Fruit fly (Drosophila melanogaster): ENCODE results near the gene CG7016.

CG7016 gene

dm6 chr3R:24851429-24851828 lies 11.3 kb upstream of the CG7016 start, which contains the start of gene Nct:
TSS of gene Nct (plus strand) at chr3R:24851601.
- no peak for TF ChIP-seq noc (tag; optimal IDR thresholded peaks at IDR 0.05)

dm6 chr3R:24856143-24856542 lies 6.6 kb upstream of the CG7016 start, which contains the start of gene HDAC11:
TSS of gene HDAC11 (minus strand) at chr3R:24856243.
- TF ChIP-seq noc (tag; optimal IDR thresholded peaks at IDR 0.05) = no peak

dm6 chr3R:24857459-24857858 lies 5.3 kb upstream of the CG7016 start, which contains the start of gene CAH4:
TSS of gene CAH4 (minus strand) at chr3R:24857559.
- TF ChIP-seq noc (tag; optimal IDR thresholded peaks at IDR 0.05) = no peak

- TF ChIP-seq noc (tag; optimal IDR thresholded peaks at IDR 0.05) = no peak
Measured at dm6 chr3R:24859701-24860100, 3.0 kb upstream of the CG7016 start, which contains the start of gene ppk22. TSS of gene ppk22 (minus strand) at chr3R:24859801.

dm6 chr3R:24860316-24860826 lies 2.4 kb upstream of the CG7016 start, which contains the start of gene CG13639:
TSS of gene CG13639 (minus strand) at chr3R:24860366.
- TF ChIP-seq noc (tag; optimal IDR thresholded peaks at IDR 0.05) = no peak

dm6 chr3R:24862065-24862464 lies 666 bp upstream of the CG7016 start, which contains the start of gene CG13640:
TSS of gene CG13640 (minus strand) at chr3R:24862165.
- TF ChIP-seq noc (tag; optimal IDR thresholded peaks at IDR 0.05) = no peak

dm6 chr3R:24863894-24864293 lies 1.2 kb downstream of the CG7016 start:
- TF ChIP-seq noc (tag; optimal IDR thresholded peaks at IDR 0.05) = no peak

- TF ChIP-seq noc (tag; optimal IDR thresholded peaks at IDR 0.05) = peak; percentile 83
Measured at dm6 chr3R:24864719-24865400, 2.1 kb downstream of the CG7016 start, which contains the start of the genes Srg1 and Elal. TSS of gene Srg1 (minus strand) at chr3R:24864732. TSS of gene Elal (plus strand) at chr3R:24865350.

- no peak for TF ChIP-seq noc (tag; optimal IDR thresholded peaks at IDR 0.05)
Measured at dm6 chr3R:24866976-24867375, 4.2 kb downstream of the CG7016 start.

dm6 chr3R:24867956-24868355 lies 5.2 kb downstream of the CG7016 start:
- TF ChIP-seq noc (tag; optimal IDR thresholded peaks at IDR 0.05) = no peak

- TF ChIP-seq noc (tag; optimal IDR thresholded peaks at IDR 0.05) = no peak
Measured at dm6 chr3R:24870389-24871048, 7.8 kb downstream of the CG7016 start, which contains the start of gene CycB3. TSS of gene CycB3 (minus strand) at chr3R:24870816.

- TF ChIP-seq noc (tag; optimal IDR thresholded peaks at IDR 0.05) = peak; percentile 41
Measured at dm6 chr3R:24875939-24876842, 13.5 kb downstream of the CG7016 start, which contains the start of gene CG3744. TSS of gene CG3744 (minus strand) at chr3R:24876654.

- no peak for TF ChIP-seq noc (tag; optimal IDR thresholded peaks at IDR 0.05)
Measured at dm6 chr3R:24876843-24877457, 14.2 kb downstream of the CG7016 start, which contains the start of the genes CG11089 and CG31381. TSS of gene CG11089 (plus strand) at chr3R:24877045. TSS of gene CG31381 (plus strand) at chr3R:24877045.

- no peak for TF ChIP-seq noc (tag; optimal IDR thresholded peaks at IDR 0.05)
Measured at dm6 chr3R:24878655-24879054, 15.9 kb downstream of the CG7016 start.

- no peak for TF ChIP-seq noc (tag; optimal IDR thresholded peaks at IDR 0.05)
Measured at dm6 chr3R:24886470-24886869, 23.7 kb downstream of the CG7016 start.
